Worm (Caenorhabditis elegans) whole organism, mixed stage, embryonic: ENCODE measurements around the gene ZK1248.4.

Experiments
- bed-3 ChIP-seq: fragments of 200-800 bp; sonication (Bioruptor generic); optimal IDR thresholded peaks from 3 replicates; lab custom pipeline; 2018; ENCODE audit warnings: mild to moderate bottlenecking, missing genetic modification characterization, moderate library complexity, missing compliant biosample characterization
- ces-1 ChIP-seq: fragments of 150-350 bp; optimal IDR thresholded peaks from 2 replicates; lab custom pipeline; 2014; ENCODE audit warnings: missing biosample characterization, missing genetic modification reagents, missing genetic modification characterization
- cnd-1 ChIP-seq: fragments of 200-800 bp; sonication (Bioruptor generic); optimal IDR thresholded peaks from 2 replicates; lab custom pipeline; 2018; ENCODE audit warnings: mild to moderate bottlenecking, missing genetic modification characterization, missing compliant biosample characterization
- mep-1 ChIP-seq: fragments of 150-350 bp; optimal IDR thresholded peaks from 2 replicates; lab custom pipeline; 2017; ENCODE audit warnings: missing biosample characterization, missing genetic modification reagents, missing genetic modification characterization, inconsistent platforms
- nhr-12 ChIP-seq: fragments of 150-350 bp; optimal IDR thresholded peaks from 2 replicates; lab custom pipeline; 2014; ENCODE audit warnings: missing biosample characterization, missing genetic modification characterization
- nhr-237 ChIP-seq: fragments of 150-350 bp; optimal IDR thresholded peaks from 2 replicates; lab custom pipeline; 2014; ENCODE audit warnings: missing biosample characterization, missing genetic modification characterization
- nhr-28 ChIP-seq: fragments of 150-350 bp; optimal IDR thresholded peaks from 2 replicates; lab custom pipeline; 2014; ENCODE audit warnings: missing biosample characterization, missing genetic modification characterization
- snpc-4 ChIP-seq: fragments of 150-350 bp; optimal IDR thresholded peaks from 2 replicates; lab custom pipeline; 2014; ENCODE audit warnings: missing biosample characterization, missing genetic modification characterization
- tbx-8 ChIP-seq: fragments of 200-800 bp; sonication (Bioruptor generic); optimal IDR thresholded peaks from 2 replicates; lab custom pipeline; 2018; ENCODE audit warnings: mild to moderate bottlenecking, missing genetic modification characterization, moderate library complexity, missing compliant biosample characterization
- unc-120 ChIP-seq: sonication (generic microtip); optimal IDR thresholded peaks from 2 replicates; lab custom pipeline; 2017; ENCODE audit warnings: missing genetic modification characterization, missing compliant biosample characterization; ENCODE audit not compliant: poor library complexity, severe bottlenecking
- unc-39 ChIP-seq: fragments of 150-350 bp; optimal IDR thresholded peaks from 2 replicates; lab custom pipeline; 2014; ENCODE audit warnings: missing biosample characterization, missing genetic modification characterization
- unc-62 ChIP-seq: fragments of 150-350 bp; optimal IDR thresholded peaks from 2 replicates; lab custom pipeline; 2014; ENCODE audit warnings: missing biosample characterization, missing genetic modification reagents, missing genetic modification characterization
- ztf-11 ChIP-seq: fragments of 150-350 bp; optimal IDR thresholded peaks from 2 replicates; lab custom pipeline; 2014; ENCODE audit warnings: missing biosample characterization, missing genetic modification characterization

- TF ChIP-seq unc-62 (GFP tag; lab: Kevin White, UChicago) (no peak), nhr-237 (tag; lab: Kevin White, UChicago) (no peak), snpc-4 (tag; lab: Kevin White, UChicago) (no peak), cnd-1 (tag; lab: Kevin White, UChicago) (no peak), ztf-11 (tag; lab: Kevin White, UChicago) (no peak), nhr-12 (tag; lab: Kevin White, UChicago) (no peak), unc-39 (tag; lab: Kevin White, UChicago) (no peak), nhr-28 (tag; lab: Kevin White, UChicago) (no peak), ces-1 (GFP tag; lab: Kevin White, UChicago) (no peak), mep-1 (tag; lab: Kevin White, UChicago) (no peak), bed-3 (GFP tag; lab: Kevin White, UChicago) (no peak), unc-120 (tag; lab: Kevin White, UChicago) (no peak), tbx-8 (no peak)
Measured at ce11 chrII:5805303-5805702, 13.1 kb upstream of the ZK1248.4 start, which contains the start of gene K05F1.10.
